Worm (Caenorhabditis elegans) whole organism, midembryonic: ENCODE results near the gene F23D12.7.

Experiments
- flt-1 ChIP-seq: fragments of 200-800 bp; sonication (Bioruptor generic); IDR thresholded peaks from 2 replicates; pipeline ENCODE4 v1.3.6; 2022; ENCODE audit warnings: missing genetic modification characterization, missing compliant biosample characterization
- med-1 ChIP-seq: sonication (generic microtip); optimal IDR thresholded peaks from 2 replicates; lab custom pipeline; 2017; ENCODE audit warnings: missing genetic modification characterization, mild to moderate bottlenecking, missing compliant biosample characterization, antibody characterized with exemption, missing genetic modification reagents; ENCODE audit not compliant: insufficient read depth

- TF ChIP-seq flt-1 (no peak), med-1 (GFP tag; lab: Kevin White, UChicago) (no peak)
Measured at ce11 chrX:14495785-14496184, 42.1 kb upstream of the F23D12.7 start, which contains the start of gene ztf-14.
